Worm (Caenorhabditis elegans): Measurements from ENCODE around the gene clec-36.

- TF ChIP-seq aly-2 (tag; optimal IDR thresholded peaks at IDR 0.05) (no peak), nhr-28 (tag; optimal IDR thresholded peaks at IDR 0.05) (no peak), lin-13 (GFP tag; optimal IDR thresholded peaks at IDR 0.05) (no peak), C04F5.9 (tag; optimal IDR thresholded peaks at IDR 0.05) (no peak), nhr-77 (tag; optimal IDR thresholded peaks at IDR 0.05) (no peak), ztf-11 (tag; optimal IDR thresholded peaks at IDR 0.05) (no peak), ceh-82 (tag; optimal IDR thresholded peaks at IDR 0.05) (no peak)
These were observed at the start of gene clec-36, which contains the start of gene clec-26 for ce11 chrV:16848498-16848897.
